Worm (Caenorhabditis elegans): ENCODE results near the gene F49C5.16.

- TF ChIP-seq ama-1 (optimal IDR thresholded peaks at IDR 0.05) (no peak), ztf-11 (tag; optimal IDR thresholded peaks at IDR 0.05) (no peak), pha-4 (tag; optimal IDR thresholded peaks at IDR 0.05) (no peak), unc-62 (GFP tag; optimal IDR thresholded peaks at IDR 0.05) (no peak)
Measured at ce11 chrII:12502784-12503183, 44.9 kb upstream of the F49C5.16 start, which contains the start of gene ador-1.
